Worm (Caenorhabditis elegans): ENCODE results near the gene cpt-5.

DNA sequence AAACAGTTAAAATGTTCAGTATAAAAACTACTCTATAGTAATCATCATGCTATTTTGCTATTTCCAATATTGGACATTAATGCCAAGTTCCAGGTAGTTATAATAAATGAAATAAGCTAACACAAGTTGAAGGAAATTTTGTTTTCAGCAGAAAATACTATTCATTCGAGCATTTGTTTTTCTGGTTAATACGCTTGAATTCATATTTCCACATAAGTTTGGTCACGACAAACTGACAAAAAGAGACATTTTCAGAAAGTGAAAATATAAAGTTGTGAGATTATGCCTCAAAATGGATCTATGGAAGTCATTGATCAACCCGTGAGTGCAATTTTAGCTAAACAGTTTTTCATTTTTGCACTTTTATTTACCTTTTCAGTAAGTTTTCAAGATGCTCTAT, 27.9 kb upstream of the cpt-5 start, which contains the start of gene srx-131:
- TF ChIP-seq sea-1 (GFP tag; conservative IDR thresholded peaks at IDR 0.05) (no peak), ama-1 (optimal IDR thresholded peaks at IDR 0.05) (no peak), pes-1 (GFP tag; IDR thresholded peaks at IDR 0.05) (no peak), aly-1 (tag; optimal IDR thresholded peaks at IDR 0.05) (no peak), ceh-13 (GFP tag; optimal IDR thresholded peaks at IDR 0.05) (no peak), F13C5.2 (tag; optimal IDR thresholded peaks at IDR 0.05) (no peak), flt-1 (GFP tag; IDR thresholded peaks at IDR 0.05) (no peak), ceh-36 (tag; optimal IDR thresholded peaks at IDR 0.05) (no peak), tra-4 (tag; optimal IDR thresholded peaks at IDR 0.05) (no peak), hmbx-1 (tag; optimal IDR thresholded peaks at IDR 0.05) (no peak), tbx-11 (GFP tag; IDR thresholded peaks at IDR 0.05) (no peak), hnd-1 (tag; optimal IDR thresholded peaks at IDR 0.05) (no peak), B0310.2 (tag; optimal IDR thresholded peaks at IDR 0.05) (no peak), scrt-1 (GFP tag; IDR thresholded peaks at IDR 0.05) (no peak)
